Worm (Caenorhabditis elegans): ENCODE measurements around the gene C50E3.9.

Gene C50E3.9

ce11 chrV:7575563-7575962 is 24.5 kb downstream of the C50E3.9 start, which contains the start of the genes snu-66 and ints-9 (continued):
- TF ChIP-seq efl-1 (GFP tag; optimal IDR thresholded peaks at IDR 0.05) (no peak), nhr-90 (tag; optimal IDR thresholded peaks at IDR 0.05) (no peak), repo-1 (tag; optimal IDR thresholded peaks at IDR 0.05) (no peak), mcd-1 (GFP tag; IDR thresholded peaks at IDR 0.05) (peak; percentile 80), B0035.1 (tag; optimal IDR thresholded peaks at IDR 0.05) (no peak), C17E4.6 (GFP tag; IDR thresholded peaks at IDR 0.05) (no peak), Y56A3A.18 (GFP tag; IDR thresholded peaks at IDR 0.05) (no peak), die-1 (tag; optimal IDR thresholded peaks at IDR 0.05) (no peak), egrh-3 (GFP tag; IDR thresholded peaks at IDR 0.05) (no peak), nhr-80 (tag; optimal IDR thresholded peaks at IDR 0.05) (peak; percentile 1), madf-3 (GFP tag; IDR thresholded peaks at IDR 0.05) (no peak), F37B4.10 (GFP tag; IDR thresholded peaks at IDR 0.05) (no peak), T26A5.8 (tag; optimal IDR thresholded peaks at IDR 0.05) (no peak), dox-1 (GFP tag; IDR thresholded peaks at IDR 0.05) (0 out of 2 replicates have a peak, but pooled peaks have one; percentile 16), lin-54 (GFP tag; optimal IDR thresholded peaks at IDR 0.05) (peak; percentile 48), nfyb-1 (GFP tag; IDR thresholded peaks at IDR 0.05) (no peak), hmg-20 (GFP tag; IDR thresholded peaks at IDR 0.05) (no peak), F49E8.2 (tag; optimal IDR thresholded peaks at IDR 0.05; ENCODE audit: insufficient read depth) (no peak), rcor-1 (GFP tag; IDR thresholded peaks at IDR 0.05) (no peak), F57A8.1 (GFP tag; optimal IDR thresholded peaks at IDR 0.05) (no peak), K11D2.4 (GFP tag; IDR thresholded peaks at IDR 0.05) (no peak), snpc-1.1 (tag; optimal IDR thresholded peaks at IDR 0.05; ENCODE audit: insufficient read depth) (peak; percentile 24), bed-2 (GFP tag; IDR thresholded peaks at IDR 0.05) (no peak), cebp-1 (GFP tag; IDR thresholded peaks at IDR 0.05) (no peak), cebp-1 (tag; optimal IDR thresholded peaks at IDR 0.05) (peak; percentile 45), ZK185.1 (tag; optimal IDR thresholded peaks at IDR 0.05; ENCODE audit: poor library complexity, severe bottlenecking) (peak; percentile 46), lag-1 (GFP tag; IDR thresholded peaks at IDR 0.05) (no peak), C06A6.2 (GFP tag; conservative IDR thresholded peaks at IDR 0.05) (no peak), gei-17 (GFP tag; optimal IDR thresholded peaks at IDR 0.05) (no peak), lin-35 (GFP tag; optimal IDR thresholded peaks at IDR 0.05) (peak in 1 of 3 experiments; percentile 75), snpc-3.4 (tag; optimal IDR thresholded peaks at IDR 0.05) (no peak), tbx-9 (tag; optimal IDR thresholded peaks at IDR 0.05; ENCODE audit: borderline replicate concordance) (no peak), snpc-4 (GFP tag; optimal IDR thresholded peaks at IDR 0.05) (no peak), snpc-4 (tag; optimal IDR thresholded peaks at IDR 0.05) (peak in 2 of 4 experiments; percentile 34 to 47), bed-1 (GFP tag; IDR thresholded peaks at IDR 0.05) (no peak), ceh-91 (GFP tag; IDR thresholded peaks at IDR 0.05) (0 out of 2 replicates have a peak, but pooled peaks have one; percentile 11), madf-8 (GFP tag; conservative IDR thresholded peaks at IDR 0.05) (no peak), xnd-1 (tag; optimal IDR thresholded peaks at IDR 0.05) (no peak), attf-3 (GFP tag; conservative IDR thresholded peaks at IDR 0.05) (no peak)

ce11 chrV:7570955-7571354 is 29.1 kb downstream of the C50E3.9 start, which contains the start of gene F19F10.14:
Gene F19F10.14, minus strand, starts transcription at chrV:7571055.
- TF ChIP-seq snpc-1.1 (tag; optimal IDR thresholded peaks at IDR 0.05; ENCODE audit: insufficient read depth), result no peak
- TF ChIP-seq ztf-18 (tag; optimal IDR thresholded peaks at IDR 0.05), result no peak
- no peak for TF ChIP-seq C17E4.6 (GFP tag; IDR thresholded peaks at IDR 0.05)
- no peak for TF ChIP-seq attf-3 (GFP tag; conservative IDR thresholded peaks at IDR 0.05)

Data from whole organism, young adult.